Fruit fly (Drosophila melanogaster) whole organism, wandering third instar larva: ENCODE measurements around the gene CG10512.

Experiments used
- Abd-B ChIP-seq: fragments of >200 bp; optimal IDR thresholded peaks from 2 replicates; lab custom pipeline; 2017; ENCODE audit warnings: missing biosample characterization, missing genetic modification characterization
- CG32264 ChIP-seq: fragments of 200-800 bp; sonication (Bioruptor generic); optimal IDR thresholded peaks from 2 replicates; lab custom pipeline; 2016; ENCODE audit warnings: missing biosample characterization, missing genetic modification characterization
- CG9705 ChIP-seq: fragments of 200-800 bp; sonication (Bioruptor generic); optimal IDR thresholded peaks from 2 replicates; lab custom pipeline; 2018; ENCODE audit warnings: missing biosample characterization, mild to moderate bottlenecking, missing genetic modification characterization
- CrebA ChIP-seq: fragments of 200-800 bp; sonication (Bioruptor generic); optimal IDR thresholded peaks from 2 replicates; lab custom pipeline; 2016; ENCODE audit warnings: missing biosample characterization, mild to moderate bottlenecking, missing genetic modification characterization, borderline replicate concordance
- Dfd ChIP-seq: fragments of >200 bp; optimal IDR thresholded peaks from 2 replicates; lab custom pipeline; 2017; ENCODE audit warnings: missing biosample characterization, missing genetic modification characterization
- Dif ChIP-seq: fragments of 200-275, 200-300 bp; sonication (Bioruptor generic); optimal IDR thresholded peaks from 2 replicates; lab custom pipeline; 2018; ENCODE audit warnings: missing biosample characterization, missing genetic modification characterization; ENCODE audit not compliant: partially characterized antibody
- GATAd ChIP-seq: sonication (Bioruptor generic); optimal IDR thresholded peaks from 2 replicates; lab custom pipeline; 2016; ENCODE audit warnings: missing biosample characterization, missing genetic modification characterization
- HLH106 ChIP-seq: fragments of 200-800 bp; optimal IDR thresholded peaks from 3 replicates; lab custom pipeline; 2019; ENCODE audit warnings: missing biosample characterization, mild to moderate bottlenecking, missing genetic modification characterization, moderate library complexity
- Hnf4 ChIP-seq: fragments of 200-800 bp; sonication (Bioruptor generic); optimal IDR thresholded peaks from 2 replicates; lab custom pipeline; 2016; ENCODE audit warnings: missing biosample characterization, mild to moderate bottlenecking, missing genetic modification characterization
- Hr78 ChIP-seq: fragments of >200 bp; optimal IDR thresholded peaks from 2 replicates; lab custom pipeline; 2017; ENCODE audit warnings: missing biosample characterization, missing genetic modification characterization
- Hr83 ChIP-seq: fragments of 200-300 bp; sonication (Bioruptor generic); optimal IDR thresholded peaks from 2 replicates; lab custom pipeline; 2016; ENCODE audit warnings: missing biosample characterization, mild to moderate bottlenecking, missing genetic modification characterization, moderate library complexity; ENCODE audit not compliant: poor library complexity, severe bottlenecking
- Jra ChIP-seq: sonication (Bioruptor generic); optimal IDR thresholded peaks from 2 replicates; lab custom pipeline; 2016; ENCODE audit warnings: missing biosample characterization, missing genetic modification characterization
- Mio ChIP-seq: sonication (Bioruptor generic); optimal IDR thresholded peaks from 2 replicates; lab custom pipeline; 2016; ENCODE audit warnings: missing biosample characterization, missing genetic modification characterization
- Myc ChIP-seq: fragments of >200 bp; optimal IDR thresholded peaks from 2 replicates; lab custom pipeline; 2017
- N ChIP-seq: fragments of >200 bp; optimal IDR thresholded peaks from 2 replicates; lab custom pipeline; 2018; ENCODE audit warnings: missing biosample characterization, missing external identifiers, missing genetic modification characterization
- OdsH ChIP-seq: fragments of 200-800 bp; sonication (Bioruptor generic); optimal IDR thresholded peaks from 2 replicates; lab custom pipeline; 2016; ENCODE audit warnings: missing biosample characterization, mild to moderate bottlenecking, missing genetic modification characterization
- Rel ChIP-seq, 2 experiments: fragments of 200-800 bp; sonication (Bioruptor generic) in 1 of 2; optimal IDR thresholded peaks; 2 replicates in 1 of 2; 3 replicates in 1 of 2; lab custom pipeline; 2016 to 2019; ENCODE audit warnings: mild to moderate bottlenecking in 2 of 2, missing biosample characterization in 2 of 2, missing genetic modification characterization in 2 of 2, moderate library complexity in 1 of 2
- Sp1 ChIP-seq: fragments of 200-800 bp; sonication (Bioruptor generic); optimal IDR thresholded peaks from 3 replicates; lab custom pipeline; 2019; ENCODE audit warnings: missing biosample characterization, mild to moderate bottlenecking, missing genetic modification characterization, moderate library complexity
- Vsx2 ChIP-seq: fragments of 200-300, 225-300 bp; sonication (Bioruptor generic); optimal IDR thresholded peaks from 2 replicates; lab custom pipeline; 2018; ENCODE audit warnings: missing biosample characterization, missing genetic modification characterization; ENCODE audit not compliant: partially characterized antibody
- br ChIP-seq: fragments of 200-800 bp; sonication (Bioruptor generic); optimal IDR thresholded peaks from 2 replicates; lab custom pipeline; 2016; ENCODE audit warnings: missing biosample characterization, missing genetic modification characterization
- brk ChIP-seq: fragments of 200-800 bp; sonication (Bioruptor generic); optimal IDR thresholded peaks from 2 replicates; lab custom pipeline; 2016; ENCODE audit warnings: missing biosample characterization, mild to moderate bottlenecking, missing genetic modification characterization
- dl ChIP-seq, 2 experiments: fragments of 175-275, 200-275 bp in 1 of 2; fragments of 200-275 bp in 1 of 2; sonication (Bioruptor generic); optimal IDR thresholded peaks; lab custom pipeline; 2018; ENCODE audit warnings: mild to moderate bottlenecking in 2 of 2, missing biosample characterization in 2 of 2, missing genetic modification characterization in 2 of 2, moderate library complexity in 2 of 2; ENCODE audit not compliant: partially characterized antibody in 2 of 2, insufficient read depth in 1 of 2
- dmrt93B ChIP-seq: fragments of 200-800 bp; sonication (Bioruptor generic); optimal IDR thresholded peaks from 2 replicates; lab custom pipeline; 2018; ENCODE audit warnings: missing biosample characterization, mild to moderate bottlenecking, missing genetic modification characterization
- dsf ChIP-seq: sonication (Bioruptor generic); optimal IDR thresholded peaks from 2 replicates; lab custom pipeline; 2016; ENCODE audit warnings: missing biosample characterization, missing genetic modification characterization, borderline replicate concordance
- ey ChIP-seq: fragments of 200-800 bp; sonication (Bioruptor generic); optimal IDR thresholded peaks from 2 replicates; lab custom pipeline; 2016; ENCODE audit warnings: missing biosample characterization, missing genetic modification characterization
- foxo ChIP-seq, 2 experiments: fragments of 200-800 bp; sonication (Bioruptor generic); optimal IDR thresholded peaks; 2 replicates in 1 of 2; 3 replicates in 1 of 2; lab custom pipeline; 2016 to 2017; ENCODE audit warnings: missing biosample characterization in 2 of 2, missing genetic modification characterization in 2 of 2
- fru ChIP-seq: fragments of 200-800 bp; sonication (Bioruptor generic); optimal IDR thresholded peaks from 3 replicates; lab custom pipeline; 2016; ENCODE audit warnings: missing biosample characterization, mild to moderate bottlenecking, missing genetic modification characterization
- h ChIP-seq: fragments of 200-800 bp; sonication (Bioruptor generic); optimal IDR thresholded peaks from 3 replicates; lab custom pipeline; 2016; ENCODE audit warnings: missing biosample characterization, mild to moderate bottlenecking, missing genetic modification characterization
- jim ChIP-seq: fragments of 175-275, 200-325 bp; sonication (Bioruptor generic); optimal IDR thresholded peaks from 2 replicates; lab custom pipeline; 2016; ENCODE audit warnings: missing biosample characterization, mild to moderate bottlenecking, missing genetic modification characterization
- lola ChIP-seq: fragments of >200 bp; optimal IDR thresholded peaks from 2 replicates; lab custom pipeline; 2017; ENCODE audit warnings: missing biosample characterization, missing genetic modification characterization
- pan ChIP-seq: fragments of >200 bp; optimal IDR thresholded peaks from 2 replicates; lab custom pipeline; 2017
- psq ChIP-seq: fragments of 200-800 bp; sonication (Bioruptor generic); optimal IDR thresholded peaks from 3 replicates; lab custom pipeline; 2017; ENCODE audit warnings: missing biosample characterization, mild to moderate bottlenecking, missing genetic modification characterization, moderate library complexity
- rgr ChIP-seq: fragments of 200-800 bp; sonication (Bioruptor generic); optimal IDR thresholded peaks from 3 replicates; lab custom pipeline; 2016; ENCODE audit warnings: missing biosample characterization, mild to moderate bottlenecking, missing genetic modification characterization
- sage ChIP-seq: fragments of 200-800 bp; sonication (Bioruptor generic); optimal IDR thresholded peaks from 2 replicates; lab custom pipeline; 2016; ENCODE audit warnings: missing biosample characterization, mild to moderate bottlenecking, missing genetic modification characterization
- sv ChIP-seq: fragments of 200-800 bp; sonication (Bioruptor generic); optimal IDR thresholded peaks from 3 replicates; lab custom pipeline; 2016; ENCODE audit warnings: missing biosample characterization, missing genetic modification characterization
- tai ChIP-seq: sonication (Bioruptor generic); optimal IDR thresholded peaks from 2 replicates; lab custom pipeline; 2016; ENCODE audit warnings: missing biosample characterization, missing genetic modification characterization
- usp ChIP-seq: fragments of >200 bp; optimal IDR thresholded peaks from 2 replicates; lab custom pipeline; 2017; ENCODE audit warnings: missing biosample characterization, missing genetic modification characterization
- woc ChIP-seq: sonication (Bioruptor generic); optimal IDR thresholded peaks from 2 replicates; lab custom pipeline; 2016; ENCODE audit warnings: missing biosample characterization, mild to moderate bottlenecking, missing genetic modification characterization

CG10512 gene

dm6 chr3L:21202777-21203282 is at the start of gene CG10512, which contains the start of the genes Targ1 and Targ2:
Gene CG10512 (plus strand): TSS chr3L:21202920.
Gene Targ1 (minus strand): TSS chr3L:21202882.
Gene Targ2 (minus strand): TSS chr3L:21203232.
- no peak for TF ChIP-seq Sp1 (GFP tag; lab: Kevin White, UChicago)
- TF ChIP-seq brk (GFP tag; lab: Kevin White, UChicago): no peak
- TF ChIP-seq Hr83: no peak
- TF ChIP-seq jim (GFP tag; lab: Kevin White, UChicago): no peak
- TF ChIP-seq dl (GFP tag; optimal IDR thresholded peaks at IDR 0.05; lab: Kevin White, UChicago; ENCODE audit: insufficient read depth in 1 of 2, partially characterized antibody in 2 of 2): peak in 1 of 2 experiments; percentile 30
- TF ChIP-seq dsf (GFP tag; lab: Kevin White, UChicago): no peak
- peak; percentile 65 for TF ChIP-seq Dif (GFP tag; lab: Kevin White, UChicago)
- TF ChIP-seq foxo (GFP tag; optimal IDR thresholded peaks at IDR 0.05; lab: Kevin White, UChicago): no peak
- no peak for TF ChIP-seq GATAd
- TF ChIP-seq Jra (GFP tag; lab: Kevin White, UChicago): no peak
- no peak for TF ChIP-seq pan (lab: Kevin White, UChicago)
- no peak for TF ChIP-seq Myc (lab: Kevin White, UChicago)
- TF ChIP-seq N (GFP tag; lab: Kevin White, UChicago): no peak
- TF ChIP-seq Vsx2: no peak
- TF ChIP-seq CG32264 (GFP tag; lab: Kevin White, UChicago): no peak
- TF ChIP-seq Hr78 (GFP tag; lab: Kevin White, UChicago): no peak
- peak; percentile 37 for TF ChIP-seq psq (GFP tag; lab: Kevin White, UChicago)
- TF ChIP-seq OdsH: no peak
- TF ChIP-seq tai (GFP tag; lab: Kevin White, UChicago): no peak
- no peak for TF ChIP-seq sv (GFP tag; lab: Kevin White, UChicago)

- TF ChIP-seq Dfd (no peak), CG9705 (GFP tag; lab: Kevin White, UChicago) (peak; percentile 82), Sp1 (GFP tag; lab: Kevin White, UChicago) (peak; percentile 82), sv (GFP tag; lab: Kevin White, UChicago) (peak; percentile 75), pan (lab: Kevin White, UChicago) (no peak), dmrt93B (peak; percentile 67), Myc (lab: Kevin White, UChicago) (no peak), br (peak; percentile 90), rgr (peak; percentile 87), CG32264 (GFP tag; lab: Kevin White, UChicago) (peak; percentile 62), psq (GFP tag; lab: Kevin White, UChicago) (peak; percentile 46), HLH106 (tag; lab: Kevin White, UChicago) (peak; percentile 89), OdsH (peak; percentile 81), h (GFP tag; lab: Kevin White, UChicago) (peak; percentile 97), brk (GFP tag; lab: Kevin White, UChicago) (no peak), jim (GFP tag; lab: Kevin White, UChicago) (no peak), Hr78 (GFP tag; lab: Kevin White, UChicago) (no peak), usp (GFP tag; lab: Kevin White, UChicago) (no peak), Abd-B (GFP tag; lab: Kevin White, UChicago) (no peak), Dif (GFP tag; lab: Kevin White, UChicago) (no peak), dl (GFP tag; optimal IDR thresholded peaks at IDR 0.05; lab: Kevin White, UChicago; ENCODE audit: insufficient read depth in 1 of 2, partially characterized antibody in 2 of 2) (no peak), tai (GFP tag; lab: Kevin White, UChicago) (no peak), Rel (GFP tag; optimal IDR thresholded peaks at IDR 0.05; lab: Kevin White, UChicago) (no peak), Rel (tag; optimal IDR thresholded peaks at IDR 0.05; lab: Kevin White, UChicago) (no peak), woc (GFP tag; lab: Kevin White, UChicago) (no peak), Jra (GFP tag; lab: Kevin White, UChicago) (peak; percentile 18), Hnf4 (GFP tag; lab: Kevin White, UChicago) (peak; percentile 88), dsf (GFP tag; lab: Kevin White, UChicago) (no peak), Mio (peak; percentile 52), GATAd (peak; percentile 46), lola (GFP tag; lab: Kevin White, UChicago) (no peak), foxo (GFP tag; optimal IDR thresholded peaks at IDR 0.05; lab: Kevin White, UChicago) (peak; percentile 56 to 89), CrebA (GFP tag; lab: Kevin White, UChicago) (peak; percentile 28), Vsx2 (peak; percentile 9), Hr83 (peak; percentile 43), sage (GFP tag; lab: Kevin White, UChicago) (peak; percentile 39), fru (GFP tag; lab: Kevin White, UChicago) (peak; percentile 92), ey (GFP tag; lab: Kevin White, UChicago) (peak; percentile 82), N (GFP tag; lab: Kevin White, UChicago) (no peak)
Observed at dm6 chr3L:21171905-21172304, 30.8 kb upstream of the CG10512 start, which contains the start of gene Ac78C. Gene Ac78C (minus strand): TSS chr3L:21171930.
